Fruit fly (Drosophila melanogaster): Measurements from ENCODE around the gene alpha-Man-Ib.

Gene alpha-Man-Ib

DNA sequence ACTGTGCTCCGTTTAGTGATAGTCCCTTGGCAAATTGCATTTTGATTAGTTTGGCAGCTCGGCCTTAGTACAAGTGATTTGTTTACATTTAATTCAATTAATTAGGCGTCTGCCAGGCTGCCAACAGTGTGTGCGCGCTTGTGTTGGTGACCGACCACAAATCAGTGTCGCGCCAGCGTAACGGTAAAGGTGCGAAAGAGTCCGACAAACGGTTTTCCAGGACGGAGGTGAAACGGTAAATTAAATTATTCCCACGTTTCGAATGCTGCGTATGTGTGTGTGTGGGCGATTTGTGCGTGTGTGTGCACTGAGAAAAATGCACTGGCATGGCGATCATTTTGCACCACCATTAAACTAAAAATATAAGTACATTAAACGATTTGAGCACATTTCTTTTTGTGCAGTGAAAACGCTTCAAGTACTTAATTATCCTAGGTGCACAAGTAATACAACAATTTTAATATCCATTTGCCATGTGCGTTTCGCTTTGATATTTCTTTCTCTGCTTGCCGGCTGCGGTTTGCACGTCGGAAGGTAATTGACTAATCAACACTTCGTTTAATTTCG lies 26.4 kb upstream of the alpha-Man-Ib start (continued):
- TF ChIP-seq Rfx (GFP tag; IDR thresholded peaks at IDR 0.05) (peak; percentile 51), CG42726 (GFP tag; IDR thresholded peaks at IDR 0.05; ENCODE audit: partially characterized antibody) (no peak), row (GFP tag; IDR thresholded peaks at IDR 0.05) (peak; percentile 60), bsh (GFP tag; optimal IDR thresholded peaks at IDR 0.05) (peak in 1 of 2 experiments; percentile 9), Bgb (GFP tag; IDR thresholded peaks at IDR 0.05; ENCODE audit: partially characterized antibody) (0 out of 2 replicates have a peak, but pooled peaks have one; percentile 2), CG11085 (GFP tag; IDR thresholded peaks at IDR 0.05) (0 out of 2 replicates have a peak, but pooled peaks have one; percentile 12), Ptx1 (GFP tag; IDR thresholded peaks at IDR 0.05) (peak; percentile 37), slbo (GFP tag; IDR thresholded peaks at IDR 0.05) (peak; percentile 61; the same call in 1 of the 2 replicates), lmd (GFP tag; IDR thresholded peaks at IDR 0.05) (peak; percentile 38; the same call in 1 of the 2 replicates), CG16813 (GFP tag; IDR thresholded peaks at IDR 0.05; ENCODE audit: partially characterized antibody) (0 out of 3 replicates have a peak, but pooled peaks have one; percentile 5), CG7786 (GFP tag; optimal IDR thresholded peaks at IDR 0.05) (no peak), ind (GFP tag; optimal IDR thresholded peaks at IDR 0.05) (peak; percentile 19), seq (GFP tag; IDR thresholded peaks at IDR 0.05) (0 out of 2 replicates have a peak, but pooled peaks have one; percentile 39), CG17361 (GFP tag; IDR thresholded peaks at IDR 0.05) (0 out of 3 replicates have a peak, but pooled peaks have one; percentile 25), CG9727 (GFP tag; optimal IDR thresholded peaks at IDR 0.05) (peak; percentile 28), Nf-YB (GFP tag; optimal IDR thresholded peaks at IDR 0.05) (no peak), CG10543 (GFP tag; optimal IDR thresholded peaks at IDR 0.05) (peak; percentile 21), Hr78 (GFP tag; optimal IDR thresholded peaks at IDR 0.05) (peak in 1 of 2 experiments; percentile 1), CG17359 (tag; optimal IDR thresholded peaks at IDR 0.05) (peak; percentile 13), HLH3B (GFP tag; IDR thresholded peaks at IDR 0.05) (peak; percentile 33; the same call in 1 of the 2 replicates), bab2 (GFP tag; optimal IDR thresholded peaks at IDR 0.05) (peak; percentile 20), ci (GFP tag; IDR thresholded peaks at IDR 0.05) (0 out of 3 replicates have a peak, but pooled peaks have one; percentile 9), lilli (GFP tag; optimal IDR thresholded peaks at IDR 0.05) (peak; percentile 9), amos (GFP tag; IDR thresholded peaks at IDR 0.05; ENCODE audit: partially characterized antibody) (no peak)

- TF ChIP-seq CG7963 (GFP tag; IDR thresholded peaks at IDR 0.05; ENCODE audit: partially characterized antibody), result no peak
- no peak for TF ChIP-seq wor (GFP tag; IDR thresholded peaks at IDR 0.05)
- TF ChIP-seq vvl (GFP tag; IDR thresholded peaks at IDR 0.05), result no peak
- peak; percentile 49 for TF ChIP-seq CG17186 (GFP tag; optimal IDR thresholded peaks at IDR 0.05)
- TF ChIP-seq odd (GFP tag; optimal IDR thresholded peaks at IDR 0.05), result no peak
- TF ChIP-seq twi (tag; optimal IDR thresholded peaks at IDR 0.05), result no peak
- TF ChIP-seq CG8359 (GFP tag; optimal IDR thresholded peaks at IDR 0.05; ENCODE audit: borderline replicate concordance), result no peak
- TF ChIP-seq hth (optimal IDR thresholded peaks at IDR 0.05), result no peak
- peak; percentile 43 for TF ChIP-seq wek (GFP tag; optimal IDR thresholded peaks at IDR 0.05)
- no peak for TF ChIP-seq Xbp1 (GFP tag; optimal IDR thresholded peaks at IDR 0.05)
- TF ChIP-seq CG11696 (GFP tag; IDR thresholded peaks at IDR 0.05), result no peak
- no peak for TF ChIP-seq Ssrp (tag; optimal IDR thresholded peaks at IDR 0.05)
- TF ChIP-seq Ets97D (GFP tag; optimal IDR thresholded peaks at IDR 0.05), result peak; percentile 23
- TF ChIP-seq CG7987 (GFP tag; optimal IDR thresholded peaks at IDR 0.05), result peak; percentile 15
- TF ChIP-seq MESR4 (GFP tag; optimal IDR thresholded peaks at IDR 0.05), result peak; percentile 24
- no peak for TF ChIP-seq bigmax (GFP tag; optimal IDR thresholded peaks at IDR 0.05)
- TF ChIP-seq CG12659 (GFP tag; optimal IDR thresholded peaks at IDR 0.05), result peak; percentile 19
- TF ChIP-seq CG9437 (GFP tag; optimal IDR thresholded peaks at IDR 0.05), result peak; percentile 46
- TF ChIP-seq pita (GFP tag; optimal IDR thresholded peaks at IDR 0.05), result no peak
- no peak for TF ChIP-seq CG2875 (GFP tag; optimal IDR thresholded peaks at IDR 0.05)
- TF ChIP-seq E2f1 (GFP tag; IDR thresholded peaks at IDR 0.05), result no peak
- TF ChIP-seq dmrt11E (tag; optimal IDR thresholded peaks at IDR 0.05), result no peak
- TF ChIP-seq Drgx (GFP tag; IDR thresholded peaks at IDR 0.05), result no peak
- TF ChIP-seq schlank (tag; optimal IDR thresholded peaks at IDR 0.05), result no peak
- TF ChIP-seq CG5245 (GFP tag; optimal IDR thresholded peaks at IDR 0.05), result no peak
- TF ChIP-seq CG18619 (GFP tag; optimal IDR thresholded peaks at IDR 0.05), result no peak
Observed at dm6 chr3R:29138407-29138806, 25.8 kb upstream of the alpha-Man-Ib start, which contains the start of the genes Alg13 and superdeath. Gene Alg13 (minus strand): TSS chr3R:29138573. Gene superdeath (plus strand): TSS chr3R:29138662.
